Fruit fly (Drosophila melanogaster) whole organism, embryonic: Measurements from ENCODE around the gene Rab3GAP1.
A peak's percentile ranks its signal among the peaks of the same experiment; 100 is the strongest.

Experiments used
- B-H1 ChIP-seq: fragments of 200-800 bp; sonication (Bioruptor generic); IDR thresholded peaks from 3 replicates; pipeline ENCODE4 v1.3.6; 2022; ENCODE audit warnings: missing biosample characterization, missing genetic modification characterization
- Bteb2 ChIP-seq: fragments of 200-800 bp; sonication (Bioruptor generic); optimal IDR thresholded peaks from 2 replicates; lab custom pipeline; 2016; ENCODE audit warnings: missing biosample characterization, missing genetic modification characterization
- CG1024 ChIP-seq: fragments of 200-800 bp; sonication (Bioruptor generic); IDR thresholded peaks from 2 replicates; pipeline ENCODE4 v1.3.6; 2022; ENCODE audit warnings: missing biosample characterization, missing genetic modification characterization
- CG10654 ChIP-seq: fragments of 200-800 bp; sonication (Bioruptor generic); optimal IDR thresholded peaks from 2 replicates; lab custom pipeline; 2016; ENCODE audit warnings: missing biosample characterization, missing genetic modification characterization
- CG11456 ChIP-seq: fragments of 200-800 bp; sonication (Bioruptor generic); IDR thresholded peaks from 3 replicates; pipeline ENCODE4 v1.3.6; 2022; ENCODE audit warnings: missing biosample characterization, missing genetic modification characterization
- CG12104 ChIP-seq: fragments of 200-800 bp; sonication (Bioruptor generic); optimal IDR thresholded peaks from 3 replicates; lab custom pipeline; 2016; ENCODE audit warnings: missing biosample characterization, missing genetic modification characterization
- CG12236 ChIP-seq: fragments of 200-800 bp; sonication (Bioruptor generic); optimal IDR thresholded peaks from 2 replicates; lab custom pipeline; 2016; ENCODE audit warnings: missing biosample characterization, missing genetic modification characterization
- CG12299 ChIP-seq: fragments of 200-800 bp; sonication (Bioruptor generic); optimal IDR thresholded peaks from 2 replicates; lab custom pipeline; 2018; ENCODE audit warnings: missing biosample characterization, mild to moderate bottlenecking, missing genetic modification characterization
- CG12391 ChIP-seq: fragments of 200-800 bp; sonication (Bioruptor generic); optimal IDR thresholded peaks from 3 replicates; lab custom pipeline; 2018; ENCODE audit warnings: missing biosample characterization, mild to moderate bottlenecking, missing genetic modification characterization, moderate library complexity
- CG13624 ChIP-seq: fragments of 200-800 bp; sonication (Bioruptor generic); optimal IDR thresholded peaks from 2 replicates; lab custom pipeline; 2016; ENCODE audit warnings: missing biosample characterization, missing genetic modification characterization
- CG1529 ChIP-seq: fragments of 200-800 bp; sonication (Bioruptor generic); optimal IDR thresholded peaks from 3 replicates; lab custom pipeline; 2018; ENCODE audit warnings: missing biosample characterization, missing genetic modification characterization
- CG15601 ChIP-seq: fragments of 200-800 bp; sonication (Bioruptor generic); optimal IDR thresholded peaks from 3 replicates; lab custom pipeline; 2019; ENCODE audit warnings: missing biosample characterization, mild to moderate bottlenecking, missing genetic modification characterization, moderate library complexity
- CG18011 ChIP-seq: fragments of 200-800 bp; sonication (Bioruptor generic); optimal IDR thresholded peaks from 2 replicates; lab custom pipeline; 2017; ENCODE audit warnings: missing biosample characterization, missing genetic modification characterization, mild to moderate bottlenecking, moderate library complexity, missing genotype
- CG18476 ChIP-seq: fragments of 200-800 bp; sonication (Bioruptor generic); optimal IDR thresholded peaks from 2 replicates; lab custom pipeline; 2016; ENCODE audit warnings: missing biosample characterization, mild to moderate bottlenecking, missing genetic modification characterization
- CG18619 ChIP-seq: fragments of 200-800 bp; sonication (Bioruptor generic); optimal IDR thresholded peaks from 3 replicates; lab custom pipeline; 2017; ENCODE audit warnings: missing biosample characterization, mild to moderate bottlenecking, missing genetic modification characterization
- CG2889 ChIP-seq: fragments of 200-800 bp; sonication (Bioruptor generic); IDR thresholded peaks from 3 replicates; pipeline ENCODE4 v1.3.6; 2022; ENCODE audit warnings: missing biosample characterization, missing genetic modification characterization
- CG32532 ChIP-seq: fragments of 200-800 bp; sonication (Bioruptor generic); IDR thresholded peaks from 2 replicates; pipeline ENCODE4 v1.3.6; 2022; ENCODE audit warnings: missing biosample characterization, missing genetic modification characterization
- CG4730 ChIP-seq: fragments of 200-800 bp; sonication (Bioruptor generic); IDR thresholded peaks from 2 replicates; pipeline ENCODE4 v1.3.6; 2022; ENCODE audit warnings: missing biosample characterization, missing genetic modification characterization
- CG6689 ChIP-seq: fragments of 200-800 bp; sonication (Bioruptor generic); IDR thresholded peaks from 2 replicates; pipeline ENCODE4 v1.3.6; 2022; ENCODE audit warnings: missing biosample characterization, missing genetic modification characterization
- CG7271 ChIP-seq: fragments of 200-800 bp; sonication (Bioruptor generic); optimal IDR thresholded peaks from 2 replicates; lab custom pipeline; 2018; ENCODE audit warnings: missing biosample characterization, mild to moderate bottlenecking, missing genetic modification characterization, moderate library complexity
- CG7839 ChIP-seq: fragments of 200-800 bp; sonication (Bioruptor generic); optimal IDR thresholded peaks from 3 replicates; lab custom pipeline; 2018; ENCODE audit warnings: missing biosample characterization, mild to moderate bottlenecking, missing genetic modification characterization, moderate library complexity
- CG8089 ChIP-seq: fragments of 200-800 bp; sonication (Bioruptor generic); optimal IDR thresholded peaks from 3 replicates; lab custom pipeline; 2016; ENCODE audit warnings: missing biosample characterization, missing genetic modification characterization
- CG8359 ChIP-seq: fragments of 200-800 bp; sonication (Bioruptor generic); optimal IDR thresholded peaks from 2 replicates; lab custom pipeline; 2017; ENCODE audit warnings: missing biosample characterization, mild to moderate bottlenecking, missing genetic modification characterization, borderline replicate concordance
- CG9215 ChIP-seq: fragments of 200-800 bp; sonication (Bioruptor generic); IDR thresholded peaks from 2 replicates; pipeline ENCODE4 v1.3.6; 2022; ENCODE audit warnings: missing biosample characterization, missing genetic modification characterization
- Doc2 ChIP-seq: fragments of 200-800 bp; sonication (Bioruptor generic); IDR thresholded peaks from 2 replicates; pipeline ENCODE4 v1.3.6; 2022; ENCODE audit warnings: missing biosample characterization, missing genetic modification characterization
- HHEX ChIP-seq: fragments of 200-800 bp; sonication (Bioruptor generic); optimal IDR thresholded peaks from 3 replicates; lab custom pipeline; 2017; ENCODE audit warnings: missing biosample characterization, mild to moderate bottlenecking, missing genetic modification characterization, missing genetic modification reagents
- MBD-R2 ChIP-seq: fragments of 200-800 bp; sonication (Bioruptor generic); IDR thresholded peaks from 2 replicates; pipeline ENCODE4 v1.3.6; 2022; ENCODE audit warnings: missing biosample characterization, missing genetic modification characterization
- Rfx ChIP-seq: fragments of 200-800 bp; sonication (Bioruptor generic); IDR thresholded peaks from 2 replicates; pipeline ENCODE4 v1.3.6; 2022; ENCODE audit warnings: missing biosample characterization, missing genetic modification characterization
- Trl ChIP-seq, 3 experiments: fragments of >200 bp in 2 of 3; fragments of 200-800 bp in 1 of 3; sonication (Bioruptor generic) in 1 of 3; optimal IDR thresholded peaks; 2 replicates in 1 of 3; 3 replicates in 2 of 3; lab custom pipeline; 2016 to 2017; ENCODE audit warnings: missing biosample characterization in 1 of 3, missing genetic modification characterization in 1 of 3
- ap ChIP-seq: fragments of 200-800 bp; sonication (Bioruptor generic); IDR thresholded peaks from 2 replicates; pipeline ENCODE4 v1.3.6; 2022; ENCODE audit warnings: missing biosample characterization, missing genetic modification characterization
- bsh ChIP-seq, 2 experiments: fragments of 200-800 bp; sonication (Bioruptor generic); optimal IDR thresholded peaks; 2 replicates each; lab custom pipeline; 2017 to 2018; ENCODE audit warnings: mild to moderate bottlenecking in 2 of 2, missing biosample characterization in 2 of 2, missing genetic modification characterization in 2 of 2, moderate library complexity in 1 of 2
- caup ChIP-seq: fragments of 200-800 bp; sonication (Bioruptor generic); optimal IDR thresholded peaks from 3 replicates; lab custom pipeline; 2017; ENCODE audit warnings: missing biosample characterization, mild to moderate bottlenecking, missing genetic modification characterization, moderate library complexity; ENCODE audit not compliant: severe bottlenecking
- chn ChIP-seq: fragments of 200-800 bp; sonication (Bioruptor generic); optimal IDR thresholded peaks from 2 replicates; lab custom pipeline; 2016; ENCODE audit warnings: missing biosample characterization, missing genetic modification characterization
- croc ChIP-seq: fragments of 200-800 bp; sonication (Bioruptor generic); conservative IDR thresholded peaks from 3 replicates; pipeline ENCODE4 v1.3.6; 2022; ENCODE audit warnings: missing biosample characterization, missing genetic modification characterization
- dmrt99B ChIP-seq: fragments of 200-800 bp; sonication (Bioruptor generic); optimal IDR thresholded peaks from 2 replicates; lab custom pipeline; 2018; ENCODE audit warnings: missing biosample characterization, mild to moderate bottlenecking, missing genetic modification characterization, moderate library complexity
- gt ChIP-seq: fragments of 200-800 bp; sonication (Bioruptor generic); IDR thresholded peaks from 2 replicates; pipeline ENCODE4 v1.3.6; 2022; ENCODE audit warnings: missing biosample characterization, missing genetic modification characterization
- ham ChIP-seq: fragments of 200-800 bp; sonication (Bioruptor generic); IDR thresholded peaks from 2 replicates; pipeline ENCODE4 v1.3.6; 2022; ENCODE audit warnings: missing biosample characterization, missing genetic modification characterization
- nerfin-1 ChIP-seq: fragments of 200-800 bp; sonication (Bioruptor generic); optimal IDR thresholded peaks from 3 replicates; lab custom pipeline; 2019; ENCODE audit warnings: missing biosample characterization, mild to moderate bottlenecking, missing genetic modification characterization, moderate library complexity
- odd ChIP-seq: fragments of 200-800 bp; sonication (Bioruptor generic); optimal IDR thresholded peaks from 2 replicates; lab custom pipeline; 2017; ENCODE audit warnings: missing biosample characterization, mild to moderate bottlenecking, missing genetic modification characterization
- otp ChIP-seq: fragments of 200-800 bp; sonication (Bioruptor generic); IDR thresholded peaks from 3 replicates; pipeline ENCODE4, ENCODE4 v1.3.6; 2022; ENCODE audit warnings: missing biosample characterization, missing genetic modification characterization
- pfk ChIP-seq: fragments of 200-800 bp; sonication (Bioruptor generic); optimal IDR thresholded peaks from 2 replicates; lab custom pipeline; 2018; ENCODE audit warnings: missing biosample characterization, mild to moderate bottlenecking, missing genetic modification characterization, moderate library complexity
- phol ChIP-seq: fragments of 200-800 bp; sonication (Bioruptor generic); optimal IDR thresholded peaks from 3 replicates; lab custom pipeline; 2018; ENCODE audit warnings: missing biosample characterization, mild to moderate bottlenecking, missing genetic modification characterization, moderate library complexity
- sisA ChIP-seq: fragments of 200-800 bp; sonication (Bioruptor generic); IDR thresholded peaks from 2 replicates; pipeline ENCODE4 v1.3.6; 2022; ENCODE audit warnings: missing biosample characterization, missing genetic modification characterization
- so ChIP-seq: fragments of 200-800 bp; sonication (Bioruptor generic); IDR thresholded peaks from 3 replicates; pipeline ENCODE4 v1.3.6; 2022; ENCODE audit warnings: missing biosample characterization, missing genetic modification characterization
- sqz ChIP-seq: fragments of 200-800 bp; sonication (Bioruptor generic); optimal IDR thresholded peaks from 3 replicates; lab custom pipeline; 2018; ENCODE audit warnings: missing biosample characterization, mild to moderate bottlenecking, missing genetic modification characterization
- ssp ChIP-seq: fragments of 200-800 bp; sonication (Bioruptor generic); IDR thresholded peaks from 2 replicates; pipeline ENCODE4 v1.3.6; 2022; ENCODE audit warnings: missing biosample characterization, missing genetic modification characterization
- tap ChIP-seq: fragments of 200-800 bp; optimal IDR thresholded peaks from 3 replicates; lab custom pipeline; 2019; ENCODE audit warnings: missing biosample characterization, mild to moderate bottlenecking, missing genetic modification characterization, moderate library complexity
- tio ChIP-seq: fragments of 200-800 bp; sonication (Bioruptor generic); optimal IDR thresholded peaks from 2 replicates; lab custom pipeline; 2017; ENCODE audit warnings: missing biosample characterization, missing genetic modification characterization, inconsistent platforms
- ttk ChIP-seq: fragments of 200-800 bp; sonication (Bioruptor generic); IDR thresholded peaks from 2 replicates; pipeline ENCODE4 v2.1.2; 2022; ENCODE audit warnings: missing biosample characterization, missing genetic modification characterization

Rab3GAP1 gene

dm6 chr2L:1617712-1618111, 6.8 kb upstream of the Rab3GAP1 start (continued):
- TF ChIP-seq dmrt99B (tag; lab: Kevin White, UChicago) (no peak), CG8359 (GFP tag; lab: Kevin White, UChicago) (no peak), so (GFP tag; lab: Robert Waterston, UW) (no peak), CG1529 (GFP tag; lab: Kevin White, UChicago) (no peak), CG12104 (no peak), CG6689 (0 out of 2 replicates have a peak, but pooled peaks have one; percentile 10), CG18011 (no peak)

- TF ChIP-seq pfk (no peak), HHEX (GFP tag; lab: Kevin White, UChicago) (peak; percentile 67), CG32532 (GFP tag; lab: Robert Waterston, UW) (peak; percentile 61; the same call in 1 of the 2 replicates), Rfx (GFP tag; lab: Robert Waterston, UW) (peak; percentile 73), ttk (GFP tag; lab: Robert Waterston, UW) (peak; percentile 61), sisA (GFP tag; lab: Robert Waterston, UW) (peak; percentile 66), tio (peak; percentile 42), bsh (GFP tag; optimal IDR thresholded peaks at IDR 0.05; lab: Kevin White, UChicago) (peak in 1 of 2 experiments; percentile 79), odd (peak; percentile 42), B-H1 (peak; percentile 44; the same call in 2 of the 3 replicates), caup (GFP tag; lab: Kevin White, UChicago) (peak; percentile 64), CG1024 (GFP tag; lab: Robert Waterston, UW) (peak; percentile 60), CG12236 (GFP tag; lab: Kevin White, UChicago) (no peak), ap (peak; percentile 32; the same call in 1 of the 2 replicates), sqz (peak; percentile 8), Trl (optimal IDR thresholded peaks at IDR 0.05; lab: Kevin White, UChicago) (no peak), Trl (GFP tag; optimal IDR thresholded peaks at IDR 0.05; lab: Kevin White, UChicago) (peak; percentile 20), CG10654 (GFP tag; lab: Kevin White, UChicago) (peak; percentile 26), gt (no peak), ham (no peak), otp (GFP tag; lab: Robert Waterston, UW) (peak; percentile 39; the same call in 1 of the 3 replicates), CG18619 (GFP tag; lab: Kevin White, UChicago) (peak; percentile 48), CG7839 (tag; lab: Kevin White, UChicago) (peak; percentile 76), CG9215 (GFP tag; lab: Robert Waterston, UW) (peak; percentile 36; the same call in 1 of the 2 replicates), CG2889 (GFP tag; lab: Robert Waterston, UW) (no peak), CG12299 (tag; lab: Kevin White, UChicago) (peak; percentile 49), chn (peak; percentile 26), Doc2 (no peak), CG15601 (peak; percentile 27), croc (GFP tag; lab: Robert Waterston, UW) (peak; percentile 50; the same call in 2 of the 3 replicates), CG12391 (peak; percentile 67), CG11456 (GFP tag; lab: Robert Waterston, UW) (peak; percentile 59; the same call in 2 of the 3 replicates), CG4730 (GFP tag; lab: Robert Waterston, UW) (peak; percentile 49), CG13624 (GFP tag; lab: Kevin White, UChicago) (peak; percentile 64), CG7271 (tag; lab: Kevin White, UChicago) (no peak), nerfin-1 (tag; lab: Kevin White, UChicago) (peak; percentile 45), MBD-R2 (GFP tag; lab: Robert Waterston, UW) (peak; percentile 40; the same call in 1 of the 2 replicates), Bteb2 (peak; percentile 9), CG8089 (no peak), ssp (GFP tag; lab: Robert Waterston, UW) (peak; percentile 55), phol (tag; lab: Kevin White, UChicago) (peak; percentile 61), tap (peak; percentile 61), CG18476 (GFP tag; lab: Kevin White, UChicago) (peak; percentile 60)
Measured at dm6 chr2L:1615753-1616152, 4.8 kb upstream of the Rab3GAP1 start.
